Fruit fly (Drosophila melanogaster) whole organism, embryonic: ENCODE results near the gene Gga.
A peak's percentile ranks its signal among the peaks of the same experiment; 100 is the strongest.

Experiments
- Abd-B ChIP-seq: fragments of 200-800 bp; sonication (Bioruptor generic); optimal IDR thresholded peaks from 2 replicates; lab custom pipeline; 2018; ENCODE audit warnings: missing biosample characterization, mild to moderate bottlenecking, missing genetic modification characterization, moderate library complexity
- Blimp-1 ChIP-seq: fragments of 200-800 bp; sonication (Bioruptor generic); optimal IDR thresholded peaks from 3 replicates; lab custom pipeline; 2018; ENCODE audit warnings: missing biosample characterization, missing genetic modification characterization, mild to moderate bottlenecking, moderate library complexity, missing genetic modification reagents
- CG10147 ChIP-seq: fragments of 200-800 bp; sonication (Bioruptor generic); optimal IDR thresholded peaks from 2 replicates; lab custom pipeline; 2019; ENCODE audit warnings: missing biosample characterization, mild to moderate bottlenecking, missing genetic modification characterization, moderate library complexity
- CG10209 ChIP-seq: fragments of 200-800 bp; sonication (Bioruptor generic); optimal IDR thresholded peaks from 3 replicates; lab custom pipeline; 2017; ENCODE audit warnings: missing biosample characterization, mild to moderate bottlenecking, missing genetic modification characterization, missing genetic modification reagents
- CG11085 ChIP-seq: fragments of 200-800 bp; sonication (Bioruptor generic); IDR thresholded peaks from 2 replicates; pipeline ENCODE4 v1.3.6; 2022; ENCODE audit warnings: missing biosample characterization, missing genetic modification characterization
- CG11093 ChIP-seq: fragments of 200-800 bp; sonication (Bioruptor generic); IDR thresholded peaks from 3 replicates; pipeline ENCODE4 v1.3.6; 2022; ENCODE audit warnings: missing biosample characterization, missing genetic modification characterization
- CG12744 ChIP-seq: fragments of 200-800 bp; sonication (Bioruptor generic); optimal IDR thresholded peaks from 2 replicates; lab custom pipeline; 2016; ENCODE audit warnings: missing biosample characterization, missing genetic modification characterization
- CG12942 ChIP-seq: fragments of 200-800 bp; sonication (Bioruptor generic); optimal IDR thresholded peaks from 3 replicates; lab custom pipeline; 2016; ENCODE audit warnings: missing biosample characterization, missing genetic modification characterization
- CG13287 ChIP-seq: fragments of 200-800 bp; sonication (Bioruptor generic); IDR thresholded peaks from 2 replicates; pipeline ENCODE4 v1.3.6; 2022; ENCODE audit warnings: missing biosample characterization, missing genetic modification characterization; ENCODE audit not compliant: partially characterized antibody
- CG15073 ChIP-seq: fragments of 200-800 bp; sonication (Bioruptor generic); optimal IDR thresholded peaks from 2 replicates; lab custom pipeline; 2016; ENCODE audit warnings: missing biosample characterization, missing genetic modification characterization
- CG17612 ChIP-seq: fragments of 200-800 bp; sonication (Bioruptor generic); IDR thresholded peaks from 2 replicates; pipeline ENCODE4 v1.3.6; 2022; ENCODE audit warnings: missing biosample characterization, missing genetic modification characterization
- CG30403 ChIP-seq: fragments of 200-800 bp; sonication (Bioruptor generic); optimal IDR thresholded peaks from 3 replicates; lab custom pipeline; 2016; ENCODE audit warnings: missing biosample characterization, missing genetic modification characterization
- CG3726 ChIP-seq: fragments of 200-800 bp; sonication (Bioruptor generic); IDR thresholded peaks from 3 replicates; pipeline ENCODE4, ENCODE4 v1.3.6; 2022; ENCODE audit warnings: missing biosample characterization, missing genetic modification characterization
- CG3995 ChIP-seq: fragments of 200-800 bp; sonication (Bioruptor generic); optimal IDR thresholded peaks from 3 replicates; lab custom pipeline; 2016; ENCODE audit warnings: missing biosample characterization, missing genetic modification characterization
- CG42726 ChIP-seq: fragments of 200-800 bp; sonication (Bioruptor generic); IDR thresholded peaks from 2 replicates; pipeline ENCODE4 v1.3.6; 2022; ENCODE audit warnings: missing biosample characterization, missing genetic modification characterization; ENCODE audit not compliant: partially characterized antibody
- CG4360 ChIP-seq: fragments of 200-800 bp; sonication (Bioruptor generic); IDR thresholded peaks from 2 replicates; pipeline ENCODE4 v1.3.6; 2022; ENCODE audit warnings: missing biosample characterization, missing genetic modification characterization
- CG6813 ChIP-seq: fragments of 200-800 bp; sonication (Bioruptor generic); optimal IDR thresholded peaks from 2 replicates; lab custom pipeline; 2017; ENCODE audit warnings: missing biosample characterization, missing genetic modification characterization, mild to moderate bottlenecking, moderate library complexity, missing genetic modification reagents
- CG8089 ChIP-seq: fragments of 200-800 bp; sonication (Bioruptor generic); optimal IDR thresholded peaks from 3 replicates; lab custom pipeline; 2016; ENCODE audit warnings: missing biosample characterization, missing genetic modification characterization
- CG8944 ChIP-seq: fragments of 200-800 bp; sonication (Bioruptor generic); optimal IDR thresholded peaks from 3 replicates; lab custom pipeline; 2016; ENCODE audit warnings: missing biosample characterization, missing genetic modification characterization
- CoRest ChIP-seq: fragments of 200-800 bp; sonication (Bioruptor generic); optimal IDR thresholded peaks from 3 replicates; lab custom pipeline; 2018; ENCODE audit warnings: missing biosample characterization, mild to moderate bottlenecking, missing genetic modification characterization, moderate library complexity
- CrebB ChIP-seq: fragments of 200-800 bp; sonication (Bioruptor generic); optimal IDR thresholded peaks from 3 replicates; lab custom pipeline; 2018; ENCODE audit warnings: missing biosample characterization, mild to moderate bottlenecking, missing genetic modification characterization
- D19A ChIP-seq: fragments of 200-800 bp; optimal IDR thresholded peaks from 3 replicates; lab custom pipeline; 2019; ENCODE audit warnings: missing biosample characterization, mild to moderate bottlenecking, missing genetic modification characterization, moderate library complexity
- Dek ChIP-seq: fragments of 200-800 bp; sonication (Bioruptor generic); optimal IDR thresholded peaks from 3 replicates; lab custom pipeline; 2019; ENCODE audit warnings: missing biosample characterization, mild to moderate bottlenecking, missing genetic modification characterization, moderate library complexity
- Doc2 ChIP-seq: fragments of 200-800 bp; sonication (Bioruptor generic); IDR thresholded peaks from 2 replicates; pipeline ENCODE4 v1.3.6; 2022; ENCODE audit warnings: missing biosample characterization, missing genetic modification characterization
- E2f1 ChIP-seq: fragments of 200-800 bp; sonication (Bioruptor generic); IDR thresholded peaks from 2 replicates; pipeline ENCODE4 v1.3.6; 2022; ENCODE audit warnings: missing biosample characterization, missing genetic modification characterization
- E2f2 ChIP-seq: fragments of 200-800 bp; sonication (Bioruptor generic); IDR thresholded peaks from 2 replicates; pipeline ENCODE4 v1.3.6; 2022; ENCODE audit warnings: missing biosample characterization, missing genetic modification characterization
- ERR ChIP-seq: fragments of 200-800 bp; sonication (Bioruptor generic); optimal IDR thresholded peaks from 2 replicates; lab custom pipeline; 2016; ENCODE audit warnings: missing biosample characterization, missing genetic modification characterization
- Eip74EF ChIP-seq, 2 experiments: fragments of 200-800 bp in 1 of 2; fragments of >200 bp in 1 of 2; sonication (Bioruptor generic) in 1 of 2; optimal IDR thresholded peaks; 2 replicates each; lab custom pipeline; 2017 to 2019; ENCODE audit warnings: missing biosample characterization in 2 of 2, missing genetic modification characterization in 2 of 2, mild to moderate bottlenecking in 1 of 2, moderate library complexity in 1 of 2
- Meics ChIP-seq: fragments of 200-800 bp; sonication (Bioruptor generic); optimal IDR thresholded peaks from 2 replicates; lab custom pipeline; 2017; ENCODE audit warnings: missing biosample characterization, mild to moderate bottlenecking, missing genetic modification characterization
- NK7.1 ChIP-seq: fragments of 200-800 bp; sonication (Bioruptor generic); optimal IDR thresholded peaks from 3 replicates; lab custom pipeline; 2016; ENCODE audit warnings: missing biosample characterization, missing genetic modification characterization
- Opbp ChIP-seq: fragments of 200-800 bp; sonication (Bioruptor generic); IDR thresholded peaks from 3 replicates; pipeline ENCODE4 v1.3.6; 2022; ENCODE audit warnings: missing biosample characterization, missing genetic modification characterization; ENCODE audit not compliant: partially characterized antibody
- Pdp1 ChIP-seq, 2 experiments: fragments of 200-800 bp; sonication (Bioruptor generic); optimal IDR thresholded peaks; 3 replicates each; lab custom pipeline; 2016; ENCODE audit warnings: missing biosample characterization in 2 of 2, missing genetic modification characterization in 2 of 2, mild to moderate bottlenecking in 1 of 2, moderate library complexity in 1 of 2
- Spps ChIP-seq: fragments of 200-800 bp; sonication (Bioruptor generic); optimal IDR thresholded peaks from 2 replicates; lab custom pipeline; 2018; ENCODE audit warnings: missing biosample characterization, mild to moderate bottlenecking, missing genetic modification characterization
- Taf1 ChIP-seq: fragments of 200-800 bp; sonication (Bioruptor generic); IDR thresholded peaks from 2 replicates; pipeline ENCODE4 v1.3.6; 2022; ENCODE audit warnings: missing biosample characterization, missing genetic modification characterization
- Xbp1 ChIP-seq: fragments of 200-800 bp; sonication (Bioruptor generic); optimal IDR thresholded peaks from 3 replicates; lab custom pipeline; 2016; ENCODE audit warnings: missing biosample characterization, mild to moderate bottlenecking, missing genetic modification characterization
- YL-1 ChIP-seq: fragments of 200-800 bp; sonication (Bioruptor generic); optimal IDR thresholded peaks from 3 replicates; lab custom pipeline; 2017; ENCODE audit warnings: missing biosample characterization, mild to moderate bottlenecking, missing genetic modification characterization
- az2 ChIP-seq: fragments of 200-800 bp; sonication (Bioruptor generic); optimal IDR thresholded peaks from 3 replicates; lab custom pipeline; 2016; ENCODE audit warnings: missing biosample characterization, missing genetic modification characterization
- dmrt99B ChIP-seq: fragments of 200-800 bp; sonication (Bioruptor generic); optimal IDR thresholded peaks from 2 replicates; lab custom pipeline; 2018; ENCODE audit warnings: missing biosample characterization, mild to moderate bottlenecking, missing genetic modification characterization, moderate library complexity
- en ChIP-seq: fragments of 200-800 bp; sonication (Bioruptor generic); optimal IDR thresholded peaks from 2 replicates; lab custom pipeline; 2016; ENCODE audit warnings: missing biosample characterization, missing genetic modification characterization
- esg ChIP-seq: fragments of 200-800 bp; sonication (Bioruptor generic); conservative IDR thresholded peaks from 2 replicates; pipeline ENCODE4 v1.3.6; 2022; ENCODE audit warnings: missing biosample characterization, missing genetic modification characterization
- gcm2 ChIP-seq: fragments of 200-800 bp; sonication (Bioruptor generic); optimal IDR thresholded peaks from 2 replicates; lab custom pipeline; 2016; ENCODE audit warnings: missing biosample characterization, missing genetic modification characterization
- jumu ChIP-seq: fragments of 200-800 bp; sonication (Bioruptor generic); optimal IDR thresholded peaks from 3 replicates; lab custom pipeline; 2016; ENCODE audit warnings: missing biosample characterization, missing genetic modification characterization
- knrl ChIP-seq: fragments of 200-800 bp; sonication (Bioruptor generic); IDR thresholded peaks from 3 replicates; pipeline ENCODE4 v1.3.6; 2022; ENCODE audit warnings: missing biosample characterization, missing genetic modification characterization; ENCODE audit not compliant: partially characterized antibody
- nerfin-2 ChIP-seq: fragments of 200-800 bp; sonication (Bioruptor generic); IDR thresholded peaks from 2 replicates; pipeline ENCODE4 v1.3.6; 2022; ENCODE audit warnings: missing biosample characterization, missing genetic modification characterization; ENCODE audit not compliant: partially characterized antibody
- nom ChIP-seq: fragments of 200-800 bp; sonication (Bioruptor generic); optimal IDR thresholded peaks from 2 replicates; lab custom pipeline; 2017; ENCODE audit warnings: missing biosample characterization, missing genetic modification characterization, mild to moderate bottlenecking, moderate library complexity, missing genetic modification reagents
- pros ChIP-seq: fragments of 200-800 bp; sonication (Bioruptor generic); optimal IDR thresholded peaks from 3 replicates; lab custom pipeline; 2019; ENCODE audit warnings: missing biosample characterization, mild to moderate bottlenecking, missing genetic modification characterization, moderate library complexity
- schlank ChIP-seq: fragments of 200-800 bp; sonication (Bioruptor generic); optimal IDR thresholded peaks from 2 replicates; lab custom pipeline; 2018; ENCODE audit warnings: missing biosample characterization, mild to moderate bottlenecking, missing genetic modification characterization
- tx ChIP-seq: fragments of 200-800 bp; sonication (Bioruptor generic); optimal IDR thresholded peaks from 2 replicates; lab custom pipeline; 2016; ENCODE audit warnings: missing biosample characterization, missing genetic modification characterization

Gene Gga

dm6 chrX:9600083-9600817, 580 bp upstream of the Gga start (continued):
- TF ChIP-seq CoRest (tag; lab: Kevin White, UChicago) (peak; percentile 85), esg (peak; percentile 66), schlank (peak; percentile 12), ERR (no peak), en (GFP tag; lab: Kevin White, UChicago) (peak; percentile 13), pros (GFP tag; lab: Kevin White, UChicago) (no peak), gcm2 (GFP tag; lab: Kevin White, UChicago) (no peak), dmrt99B (tag; lab: Kevin White, UChicago) (peak; percentile 86), Spps (tag; lab: Kevin White, UChicago) (peak; percentile 10), Doc2 (GFP tag; lab: Robert Waterston, UW) (0 out of 2 replicates have a peak, but pooled peaks have one; percentile 11), tx (peak; percentile 44), Blimp-1 (GFP tag; lab: Kevin White, UChicago) (peak; percentile 58), Taf1 (GFP tag; lab: Robert Waterston, UW) (peak; percentile 39; the same call in 1 of the 2 replicates), E2f2 (GFP tag; lab: Robert Waterston, UW) (peak; percentile 44; the same call in 1 of the 2 replicates), CG12744 (peak; percentile 77), Xbp1 (GFP tag; lab: Kevin White, UChicago) (peak; percentile 78), CG11093 (GFP tag; lab: Robert Waterston, UW) (peak; percentile 71), CG11085 (no peak), Opbp (GFP tag; lab: Robert Waterston, UW) (no peak), CG3726 (GFP tag; lab: Robert Waterston, UW) (no peak), knrl (no peak), nom (GFP tag; lab: Kevin White, UChicago) (peak; percentile 47), Pdp1 (GFP tag; optimal IDR thresholded peaks at IDR 0.05; lab: Kevin White, UChicago) (peak; percentile 80 to 90), CG12942 (GFP tag; lab: Kevin White, UChicago) (peak; percentile 39), CG30403 (GFP tag; lab: Kevin White, UChicago) (peak; percentile 82), CG13287 (no peak), CG15073 (GFP tag; lab: Kevin White, UChicago) (no peak), CG10147 (GFP tag; lab: Kevin White, UChicago) (peak; percentile 78), NK7.1 (GFP tag; lab: Kevin White, UChicago) (peak; percentile 16), YL-1 (GFP tag; lab: Kevin White, UChicago) (peak; percentile 4), CG4360 (GFP tag; lab: Robert Waterston, UW) (no peak), Dek (peak; percentile 65), CG10209 (GFP tag; lab: Kevin White, UChicago) (peak; percentile 79), nerfin-2 (GFP tag; lab: Robert Waterston, UW) (no peak), Abd-B (GFP tag; lab: Kevin White, UChicago) (peak; percentile 58), E2f1 (GFP tag; lab: Robert Waterston, UW) (peak; percentile 45), az2 (GFP tag; lab: Kevin White, UChicago) (peak; percentile 76), CG42726 (no peak), CG3995 (GFP tag; lab: Kevin White, UChicago) (peak; percentile 14), CG6813 (GFP tag; lab: Kevin White, UChicago) (peak; percentile 53), jumu (GFP tag; lab: Kevin White, UChicago) (peak; percentile 71), Eip74EF (GFP tag; optimal IDR thresholded peaks at IDR 0.05; lab: Kevin White, UChicago) (peak in 1 of 2 experiments; percentile 70), D19A (tag; lab: Kevin White, UChicago) (peak; percentile 77), CG8089 (GFP tag; lab: Kevin White, UChicago) (peak; percentile 66), CG17612 (GFP tag; lab: Robert Waterston, UW) (0 out of 2 replicates have a peak, but pooled peaks have one; percentile 34), CG8944 (peak; percentile 49), CrebB (tag; lab: Kevin White, UChicago) (peak; percentile 45), Meics (GFP tag; lab: Kevin White, UChicago) (peak; percentile 84)
